Worm (Caenorhabditis elegans) whole organism, L3 larva: ENCODE data around the gene hmgs-1.

Experiments
- ZK546.5 ChIP-seq: sonication (generic microtip); optimal IDR thresholded peaks from 2 replicates; lab custom pipeline; 2017; ENCODE audit warnings: missing biosample characterization, missing genetic modification characterization
- ceh-16 ChIP-seq: sonication (generic microtip); optimal IDR thresholded peaks from 2 replicates; lab custom pipeline; 2017; ENCODE audit warnings: missing biosample characterization, missing genetic modification characterization
- ceh-28 ChIP-seq: fragments of 150-350 bp; optimal IDR thresholded peaks from 2 replicates; lab custom pipeline; 2014; ENCODE audit warnings: missing biosample characterization, missing genetic modification reagents, missing genetic modification characterization
- ceh-82 ChIP-seq: fragments of 150-350 bp; optimal IDR thresholded peaks from 2 replicates; lab custom pipeline; 2014; ENCODE audit warnings: missing biosample characterization, missing genetic modification characterization
- egl-27 ChIP-seq: sonication (generic microtip); optimal IDR thresholded peaks from 4 replicates; lab custom pipeline; 2017; ENCODE audit warnings: missing biosample characterization, missing genetic modification reagents, missing genetic modification characterization
- elt-2 ChIP-seq: sonication (generic microtip); optimal IDR thresholded peaks from 2 replicates; lab custom pipeline; 2016; ENCODE audit warnings: missing genetic modification reagents, mild to moderate bottlenecking, missing genetic modification characterization, missing compliant biosample characterization
- eor-1 ChIP-seq, 2 experiments: fragments of 150-350 bp; optimal IDR thresholded peaks; 2 replicates each; lab custom pipeline; 2014 to 2018; ENCODE audit warnings: missing biosample characterization in 2 of 2, missing genetic modification characterization in 2 of 2
- fkh-10 ChIP-seq: sonication (generic microtip); optimal IDR thresholded peaks from 2 replicates; lab custom pipeline; 2017; ENCODE audit warnings: missing biosample characterization, missing genetic modification reagents, missing genetic modification characterization
- fkh-2 ChIP-seq: fragments of 150-350 bp; optimal IDR thresholded peaks from 2 replicates; lab custom pipeline; 2014; ENCODE audit warnings: missing biosample characterization, missing genetic modification reagents, missing genetic modification characterization
- hmg-11 ChIP-seq: sonication (generic microtip); optimal IDR thresholded peaks from 2 replicates; lab custom pipeline; 2016; ENCODE audit warnings: missing genetic modification characterization, missing compliant biosample characterization
- jun-1 ChIP-seq: fragments of 150-350 bp; optimal IDR thresholded peaks from 2 replicates; lab custom pipeline; 2014; ENCODE audit warnings: missing biosample characterization, missing genetic modification reagents, missing genetic modification characterization
- lin-15B ChIP-seq: fragments of 150-350 bp; optimal IDR thresholded peaks from 2 replicates; lab custom pipeline; 2014; ENCODE audit warnings: missing biosample characterization, missing genetic modification characterization
- lin-39 ChIP-seq: fragments of 150-350 bp; optimal IDR thresholded peaks from 2 replicates; lab custom pipeline; 2018; ENCODE audit warnings: missing biosample characterization, missing genetic modification reagents, missing genetic modification characterization
- lsy-12 ChIP-seq: sonication (generic microtip); optimal IDR thresholded peaks from 2 replicates; lab custom pipeline; 2016; ENCODE audit warnings: mild to moderate bottlenecking, missing genetic modification characterization, missing compliant biosample characterization
- nfya-1 ChIP-seq: sonication (generic microtip); optimal IDR thresholded peaks from 2 replicates; lab custom pipeline; 2017; ENCODE audit warnings: missing genetic modification characterization, mild to moderate bottlenecking, missing compliant biosample characterization, antibody characterized with exemption, moderate library complexity; ENCODE audit not compliant: insufficient read depth
- nhr-11 ChIP-seq: fragments of 150-350 bp; optimal IDR thresholded peaks from 2 replicates; lab custom pipeline; 2014; ENCODE audit warnings: missing biosample characterization, missing genetic modification characterization
- nhr-12 ChIP-seq: fragments of 150-350 bp; optimal IDR thresholded peaks from 2 replicates; lab custom pipeline; 2014; ENCODE audit warnings: missing biosample characterization, missing genetic modification characterization
- nhr-23 ChIP-seq: fragments of 150-350 bp; optimal IDR thresholded peaks from 2 replicates; lab custom pipeline; 2014; ENCODE audit warnings: missing biosample characterization, missing genetic modification reagents, missing genetic modification characterization
- nhr-237 ChIP-seq: fragments of 150-350 bp; optimal IDR thresholded peaks from 2 replicates; lab custom pipeline; 2014; ENCODE audit warnings: missing biosample characterization, missing genetic modification characterization
- nhr-25 ChIP-seq: sonication (generic microtip); optimal IDR thresholded peaks from 2 replicates; lab custom pipeline; 2017; ENCODE audit warnings: missing biosample characterization, missing genetic modification characterization
- nhr-28 ChIP-seq: fragments of 150-350 bp; optimal IDR thresholded peaks from 2 replicates; lab custom pipeline; 2014; ENCODE audit warnings: missing biosample characterization, missing genetic modification characterization
- nhr-43 ChIP-seq: sonication (generic microtip); optimal IDR thresholded peaks from 2 replicates; lab custom pipeline; 2016; ENCODE audit warnings: mild to moderate bottlenecking, missing genetic modification characterization, missing compliant biosample characterization; ENCODE audit not compliant: poor library complexity, severe bottlenecking
- nhr-67 ChIP-seq: fragments of 150-350 bp; optimal IDR thresholded peaks from 2 replicates; lab custom pipeline; 2014; ENCODE audit warnings: missing biosample characterization, missing genetic modification characterization
- pha-4 ChIP-seq: fragments of 150-350 bp; optimal IDR thresholded peaks from 2 replicates; lab custom pipeline; 2014; ENCODE audit warnings: missing biosample characterization, missing genetic modification reagents, missing genetic modification characterization
- sea-2 ChIP-seq: fragments of 150-350 bp; sonication (generic microtip); optimal IDR thresholded peaks from 4 replicates; lab custom pipeline; 2014; ENCODE audit warnings: missing biosample characterization, missing genetic modification reagents, missing genetic modification characterization
- skn-1 ChIP-seq: fragments of 150-350 bp; optimal IDR thresholded peaks from 2 replicates; lab custom pipeline; 2014; ENCODE audit warnings: missing biosample characterization, missing genetic modification characterization
- snpc-4 ChIP-seq: fragments of 150-350 bp; optimal IDR thresholded peaks from 2 replicates; lab custom pipeline; 2014; ENCODE audit warnings: missing biosample characterization, missing genetic modification characterization
- tbx-2 ChIP-seq: sonication (generic microtip); optimal IDR thresholded peaks from 2 replicates; lab custom pipeline; 2016; ENCODE audit warnings: mild to moderate bottlenecking, missing genetic modification characterization, missing compliant biosample characterization
- unc-39 ChIP-seq: sonication (generic microtip); optimal IDR thresholded peaks from 4 replicates; lab custom pipeline; 2017; ENCODE audit warnings: missing biosample characterization, missing genetic modification characterization
- ztf-11 ChIP-seq: fragments of 150-350 bp; optimal IDR thresholded peaks from 2 replicates; lab custom pipeline; 2014; ENCODE audit warnings: missing biosample characterization, missing genetic modification characterization
- ztf-4 ChIP-seq: fragments of 150-350 bp; optimal IDR thresholded peaks from 2 replicates; lab custom pipeline; 2014; ENCODE audit warnings: missing biosample characterization, missing genetic modification characterization

The hmgs-1 gene

ce11 chrV:5695635-5696034 is 11.2 kb upstream of the hmgs-1 start:
- no peak for TF ChIP-seq nhr-237 (tag; lab: Kevin White, UChicago)
- no peak for TF ChIP-seq fkh-10
- no peak for TF ChIP-seq nhr-23 (tag; lab: Kevin White, UChicago)
- no peak for TF ChIP-seq nhr-25 (tag; lab: Kevin White, UChicago)
- no peak for TF ChIP-seq eor-1 (tag; optimal IDR thresholded peaks at IDR 0.05; lab: Kevin White, UChicago)
- TF ChIP-seq nhr-12 (tag; lab: Kevin White, UChicago), result no peak
- TF ChIP-seq fkh-2 (tag; lab: Kevin White, UChicago), result no peak
- no peak for TF ChIP-seq sea-2
- TF ChIP-seq nfya-1 (tag; lab: Kevin White, UChicago), result no peak
- no peak for TF ChIP-seq snpc-4 (tag; lab: Kevin White, UChicago)
- TF ChIP-seq ztf-4 (tag; lab: Kevin White, UChicago), result no peak
- TF ChIP-seq tbx-2 (tag; lab: Kevin White, UChicago), result no peak

DNA sequence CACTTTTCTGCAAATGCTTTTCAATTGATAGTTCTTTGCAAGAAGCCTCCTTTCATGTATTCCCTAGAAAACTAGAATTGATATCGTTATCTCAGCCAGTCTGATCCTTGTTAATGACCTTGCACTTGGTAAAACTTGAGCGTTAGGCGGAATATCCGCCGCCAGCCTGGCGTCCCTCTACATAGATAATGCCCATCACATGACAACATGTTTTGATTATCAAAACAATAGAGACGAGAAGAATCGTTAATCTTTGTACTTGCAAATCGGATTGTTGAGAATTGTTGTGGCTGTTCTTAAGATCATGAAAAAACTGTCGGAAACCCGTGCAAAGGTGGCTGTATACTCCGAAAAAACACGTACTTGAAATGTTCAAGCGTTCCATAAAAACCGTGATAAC is 9.2 kb upstream of the hmgs-1 start:
- TF ChIP-seq nhr-28 (no peak), nhr-43 (tag; lab: Kevin White, UChicago) (peak; percentile 83), nhr-25 (tag; lab: Kevin White, UChicago) (peak; percentile 68)

DNA sequence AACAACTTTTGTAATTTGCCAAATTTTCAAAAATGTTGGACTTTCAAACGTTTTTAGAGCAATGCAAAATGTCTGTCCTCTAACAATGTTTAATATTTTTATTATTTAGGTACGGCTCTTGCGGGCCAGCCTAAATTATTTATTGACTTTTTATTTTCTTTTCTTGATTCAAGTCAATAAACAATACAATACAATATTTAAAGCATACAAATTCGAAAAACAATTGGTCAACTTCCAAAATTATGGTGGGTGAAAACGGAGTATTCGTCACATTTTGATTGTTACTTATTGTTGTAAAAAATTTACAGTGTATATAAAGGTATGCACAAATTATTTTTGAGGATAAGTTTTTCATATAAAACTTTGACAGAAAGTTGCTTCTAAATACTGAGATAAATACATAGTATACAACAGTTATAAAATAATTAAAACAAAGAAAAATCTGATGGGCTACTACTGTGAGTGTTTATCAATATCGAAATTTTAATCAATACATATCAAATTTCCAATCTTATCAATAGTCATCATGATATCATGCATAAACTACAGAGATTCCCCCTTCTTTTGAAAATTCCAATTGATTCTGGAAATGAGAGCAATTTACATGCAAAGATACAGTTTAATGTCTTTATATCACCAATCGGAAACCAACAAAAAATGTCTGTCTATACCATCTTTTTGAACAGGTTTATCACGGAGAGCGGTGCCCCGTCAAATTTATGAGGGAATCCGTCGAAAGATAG is 7.4 kb upstream of the hmgs-1 start, which contains the start of gene F25B4.8:
F25B4.8 (minus strand) TSS at position 51 of the 743 bp plus-strand sequence.
- TF ChIP-seq elt-2 (tag; lab: Kevin White, UChicago), result peak; percentile 55
- TF ChIP-seq skn-1 (tag; lab: Kevin White, UChicago), result no peak
- TF ChIP-seq, all 47 proteins: peak for 1

ce11 chrV:5687115-5687979 is 3.0 kb upstream of the hmgs-1 start, which contains the start of gene F25B4.7:
Gene F25B4.7, minus strand, starts transcription at chrV:5687226.
- TF ChIP-seq nhr-43 (tag; lab: Kevin White, UChicago) (peak; percentile 49), elt-2 (tag; lab: Kevin White, UChicago) (peak; percentile 17), nhr-23 (tag; lab: Kevin White, UChicago) (peak; percentile 61), lin-15B (tag; lab: Kevin White, UChicago) (peak; percentile 56), pha-4 (tag; lab: Kevin White, UChicago) (peak; percentile 42), nhr-11 (tag; lab: Kevin White, UChicago) (no peak), lin-39 (no peak), nhr-25 (tag; lab: Kevin White, UChicago) (peak; percentile 7), hmg-11 (tag; lab: Kevin White, UChicago) (no peak), jun-1 (tag; lab: Kevin White, UChicago) (no peak)
- TF ChIP-seq, all 47 proteins: peak for 6

DNA sequence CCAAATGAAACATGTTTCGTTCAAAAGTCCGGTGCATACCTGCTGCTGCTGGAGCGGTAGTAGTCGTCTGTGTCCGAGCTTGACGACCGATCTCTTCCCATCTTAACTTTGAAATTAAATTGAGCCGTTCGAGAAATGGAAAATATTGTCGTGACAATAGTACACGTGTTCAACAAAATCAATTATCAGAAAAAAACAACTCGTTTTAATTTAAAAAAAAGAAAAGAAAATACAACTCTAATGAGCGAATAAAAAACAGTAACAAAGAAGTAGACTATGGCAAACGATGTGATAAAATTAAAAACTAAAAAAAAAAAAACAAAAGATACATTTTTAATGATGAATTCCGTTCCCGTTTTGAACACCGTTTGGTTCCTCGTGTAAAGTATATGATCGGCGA is 1.9 kb downstream of the hmgs-1 start, which contains the start of gene prp-39:
prp-39 (minus strand) TSS at position 101 of the 400 bp plus-strand sequence.
- TF ChIP-seq ztf-11 (tag; lab: Kevin White, UChicago), result no peak
- TF ChIP-seq unc-39 (tag; lab: Kevin White, UChicago), result no peak
- no peak for TF ChIP-seq skn-1 (tag; lab: Kevin White, UChicago)
- TF ChIP-seq ceh-28, result no peak
- no peak for TF ChIP-seq nhr-237 (tag; lab: Kevin White, UChicago)
- no peak for TF ChIP-seq nhr-12 (tag; lab: Kevin White, UChicago)
- no peak for TF ChIP-seq nfya-1 (tag; lab: Kevin White, UChicago)
- TF ChIP-seq lin-15B (tag; lab: Kevin White, UChicago), result no peak
- TF ChIP-seq nhr-23 (tag; lab: Kevin White, UChicago), result no peak
- no peak for TF ChIP-seq ZK546.5 (tag; lab: Kevin White, UChicago)
- no peak for TF ChIP-seq pha-4 (tag; lab: Kevin White, UChicago)
- TF ChIP-seq ceh-16 (tag; lab: Kevin White, UChicago), result no peak
- no peak for TF ChIP-seq nhr-67
- TF ChIP-seq ceh-82 (tag; lab: Kevin White, UChicago), result no peak
- TF ChIP-seq egl-27 (tag; lab: Kevin White, UChicago), result no peak
- no peak for TF ChIP-seq nhr-28
- TF ChIP-seq tbx-2 (tag; lab: Kevin White, UChicago), result no peak
- no peak for TF ChIP-seq lin-39
- TF ChIP-seq hmg-11 (tag; lab: Kevin White, UChicago), result no peak
- TF ChIP-seq lsy-12 (tag; lab: Kevin White, UChicago), result no peak
- TF ChIP-seq, all 47 proteins: peak for 0
